Fruit fly (Drosophila melanogaster) whole organism: ENCODE data around the gene ETHR.

ENCODE experiments used
- Dll ChIP-seq: fragments of >200 bp; optimal IDR thresholded peaks from 2 replicates; lab custom pipeline; 2017
- pan ChIP-seq: fragments of >200 bp; optimal IDR thresholded peaks from 2 replicates; lab custom pipeline; 2017
- usp ChIP-seq: fragments of >200 bp; optimal IDR thresholded peaks from 2 replicates; lab custom pipeline; 2017; ENCODE audit warnings: missing biosample characterization, missing genetic modification characterization, mixed read lengths

DNA sequence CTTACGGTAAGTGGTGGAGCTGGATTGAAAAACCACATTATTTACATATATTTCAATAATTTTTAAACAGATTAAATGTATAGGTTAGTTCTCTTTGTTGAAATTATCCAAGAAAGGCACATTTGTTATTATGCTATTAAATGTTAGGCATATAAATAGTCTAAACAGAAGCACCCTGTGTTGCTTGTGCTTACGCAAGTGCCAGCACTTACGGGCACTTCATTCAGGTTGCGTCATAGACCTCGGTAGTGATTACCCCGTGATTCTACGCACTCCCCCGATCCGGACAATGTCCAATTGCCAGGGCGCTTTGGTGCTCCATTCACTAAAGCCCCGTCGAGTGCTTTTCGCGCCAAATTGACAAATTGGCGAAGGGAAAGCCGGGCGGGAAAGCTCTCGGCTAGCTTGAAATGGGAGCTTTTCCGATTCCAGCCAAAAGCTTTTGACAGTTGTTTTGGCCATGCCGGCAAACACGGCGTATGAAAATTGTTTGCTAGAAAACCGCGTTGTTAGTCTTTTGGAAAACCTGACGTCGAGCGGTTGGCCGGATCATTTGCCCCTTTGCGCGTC lies at the start of gene ETHR:
- no peak for TF ChIP-seq Dll (lab: Kevin White, UChicago)
- no peak for TF ChIP-seq usp
- no peak for TF ChIP-seq pan
